Fruit fly (Drosophila melanogaster) whole organism, embryonic: ENCODE data around the gene CG17221.

Source experiments
- Bgb ChIP-seq: fragments of 200-800 bp; sonication (Bioruptor generic); IDR thresholded peaks from 2 replicates; pipeline ENCODE4 v1.3.6; 2022; ENCODE audit warnings: missing biosample characterization, missing genetic modification characterization; ENCODE audit not compliant: partially characterized antibody
- CG12769 ChIP-seq: fragments of 200-800 bp; sonication (Bioruptor generic); optimal IDR thresholded peaks from 2 replicates; lab custom pipeline; 2019; ENCODE audit warnings: missing biosample characterization, mild to moderate bottlenecking, missing genetic modification characterization, moderate library complexity
- CG15269 ChIP-seq: fragments of 200-800 bp; sonication (Bioruptor generic); optimal IDR thresholded peaks from 2 replicates; lab custom pipeline; 2018; ENCODE audit warnings: missing biosample characterization, mild to moderate bottlenecking, missing genetic modification characterization, moderate library complexity
- CG1792 ChIP-seq: fragments of 200-800 bp; sonication (Bioruptor generic); optimal IDR thresholded peaks from 2 replicates; lab custom pipeline; 2016; ENCODE audit warnings: missing biosample characterization, missing genetic modification characterization
- CG2678 ChIP-seq: fragments of 200-800 bp; sonication (Bioruptor generic); optimal IDR thresholded peaks from 3 replicates; lab custom pipeline; 2019; ENCODE audit warnings: missing biosample characterization, mild to moderate bottlenecking, missing genetic modification characterization, moderate library complexity
- CG31388 ChIP-seq: fragments of 200-800 bp; sonication (Bioruptor generic); optimal IDR thresholded peaks from 2 replicates; lab custom pipeline; 2016; ENCODE audit warnings: missing biosample characterization, missing genetic modification characterization
- CG4730 ChIP-seq: fragments of 200-800 bp; sonication (Bioruptor generic); IDR thresholded peaks from 2 replicates; pipeline ENCODE4 v1.3.6; 2022; ENCODE audit warnings: missing biosample characterization, missing genetic modification characterization
- CG6175 ChIP-seq: fragments of 200-800 bp; sonication (Bioruptor generic); IDR thresholded peaks from 3 replicates; pipeline ENCODE4 v1.3.6; 2022; ENCODE audit warnings: missing biosample characterization, missing genetic modification characterization
- CG6813 ChIP-seq: fragments of 200-800 bp; sonication (Bioruptor generic); optimal IDR thresholded peaks from 2 replicates; lab custom pipeline; 2017; ENCODE audit warnings: missing biosample characterization, missing genetic modification characterization, mild to moderate bottlenecking, moderate library complexity, missing genetic modification reagents
- CG6854 ChIP-seq: fragments of 200-800 bp; sonication (Bioruptor generic); optimal IDR thresholded peaks from 3 replicates; lab custom pipeline; 2017; ENCODE audit warnings: missing biosample characterization, mild to moderate bottlenecking, missing genetic modification characterization
- CG7839 ChIP-seq: fragments of 200-800 bp; sonication (Bioruptor generic); optimal IDR thresholded peaks from 3 replicates; lab custom pipeline; 2018; ENCODE audit warnings: missing biosample characterization, mild to moderate bottlenecking, missing genetic modification characterization, moderate library complexity
- CG8281 ChIP-seq: fragments of 200-800 bp; sonication (Bioruptor generic); optimal IDR thresholded peaks from 2 replicates; lab custom pipeline; 2018; ENCODE audit warnings: missing biosample characterization, mild to moderate bottlenecking, missing genetic modification characterization, moderate library complexity
- CoRest ChIP-seq: fragments of 200-800 bp; sonication (Bioruptor generic); optimal IDR thresholded peaks from 3 replicates; lab custom pipeline; 2018; ENCODE audit warnings: missing biosample characterization, mild to moderate bottlenecking, missing genetic modification characterization, moderate library complexity
- Dad ChIP-seq: fragments of 200-800 bp; sonication (Bioruptor generic); optimal IDR thresholded peaks from 3 replicates; lab custom pipeline; 2016; ENCODE audit warnings: missing biosample characterization, missing genetic modification characterization
- Dll ChIP-seq: fragments of 200-800 bp; sonication (Bioruptor generic); IDR thresholded peaks from 4 replicates; pipeline ENCODE4 v1.3.6; 2022; ENCODE audit warnings: missing biosample characterization, missing genetic modification characterization; ENCODE audit not compliant: partially characterized antibody
- Ets65A ChIP-seq: fragments of 200-800 bp; sonication (Bioruptor generic); peaks from one replicate; lab custom pipeline; 2016; ENCODE audit warnings: missing biosample characterization, missing genetic modification characterization
- Fer1 ChIP-seq: fragments of 200-800 bp; sonication (Bioruptor generic); optimal IDR thresholded peaks from 2 replicates; lab custom pipeline; 2017; ENCODE audit warnings: missing biosample characterization, mild to moderate bottlenecking, missing genetic modification characterization
- Gsc ChIP-seq: fragments of 200-800 bp; sonication (Bioruptor generic); IDR thresholded peaks from 2 replicates; pipeline ENCODE4 v1.3.6; 2022; ENCODE audit warnings: missing biosample characterization, missing genetic modification characterization
- Gug ChIP-seq: fragments of 200-800 bp; sonication (Bioruptor generic); IDR thresholded peaks from 4 replicates; pipeline ENCODE4 v1.3.6; 2022; ENCODE audit warnings: missing biosample characterization, missing genetic modification characterization
- HLH4C ChIP-seq: fragments of 200-800 bp; sonication (Bioruptor generic); IDR thresholded peaks from 3 replicates; pipeline ENCODE4 v1.3.6; 2022; ENCODE audit warnings: missing biosample characterization, missing genetic modification characterization; ENCODE audit not compliant: partially characterized antibody
- Hmr ChIP-seq: fragments of 200-800 bp; sonication (Bioruptor generic); optimal IDR thresholded peaks from 3 replicates; lab custom pipeline; 2017; ENCODE audit warnings: mild to moderate bottlenecking, missing biosample characterization, missing genetic modification reagents, missing genetic modification characterization
- MBD-R2 ChIP-seq: fragments of 200-800 bp; sonication (Bioruptor generic); IDR thresholded peaks from 2 replicates; pipeline ENCODE4 v1.3.6; 2022; ENCODE audit warnings: missing biosample characterization, missing genetic modification characterization
- MTF-1 ChIP-seq: fragments of 200-800 bp; sonication (Bioruptor generic); optimal IDR thresholded peaks from 2 replicates; lab custom pipeline; 2018; ENCODE audit warnings: missing biosample characterization, mild to moderate bottlenecking, missing genetic modification characterization, borderline replicate concordance
- Myb ChIP-seq: fragments of 200-800 bp; sonication (Bioruptor generic); optimal IDR thresholded peaks from 2 replicates; lab custom pipeline; 2016; ENCODE audit warnings: missing biosample characterization, missing genetic modification characterization
- Nf-YB ChIP-seq: fragments of 200-800 bp; sonication (Bioruptor generic); optimal IDR thresholded peaks from 3 replicates; lab custom pipeline; 2019; ENCODE audit warnings: missing biosample characterization, mild to moderate bottlenecking, missing genetic modification characterization, moderate library complexity
- Optix ChIP-seq: fragments of 200-800 bp; sonication (Bioruptor generic); IDR thresholded peaks from 3 replicates; pipeline ENCODE4 v1.3.6; 2022; ENCODE audit warnings: missing biosample characterization, missing genetic modification characterization
- Trl ChIP-seq, 3 experiments: fragments of >200 bp in 2 of 3; fragments of 200-800 bp in 1 of 3; sonication (Bioruptor generic) in 1 of 3; optimal IDR thresholded peaks; 2 replicates in 1 of 3; 3 replicates in 2 of 3; lab custom pipeline; 2016 to 2017; ENCODE audit warnings: missing biosample characterization in 1 of 3, missing genetic modification characterization in 1 of 3
- aop ChIP-seq: fragments of 200-800 bp; sonication (Bioruptor generic); IDR thresholded peaks from 2 replicates; pipeline ENCODE4 v1.3.6; 2022; ENCODE audit warnings: missing biosample characterization, missing genetic modification characterization
- ash1 ChIP-seq: fragments of 200-800 bp; sonication (Bioruptor generic); optimal IDR thresholded peaks from 2 replicates; lab custom pipeline; 2018; ENCODE audit warnings: missing biosample characterization, mild to moderate bottlenecking, missing genetic modification characterization
- cas ChIP-seq: fragments of 200-800 bp; sonication (Bioruptor generic); IDR thresholded peaks from 2 replicates; pipeline ENCODE4 v1.3.6; 2022; ENCODE audit warnings: missing biosample characterization, missing genetic modification characterization
- caup ChIP-seq: fragments of 200-800 bp; sonication (Bioruptor generic); optimal IDR thresholded peaks from 3 replicates; lab custom pipeline; 2017; ENCODE audit warnings: missing biosample characterization, mild to moderate bottlenecking, missing genetic modification characterization, moderate library complexity; ENCODE audit not compliant: severe bottlenecking
- ci ChIP-seq: fragments of 200-800 bp; sonication (Bioruptor generic); IDR thresholded peaks from 3 replicates; pipeline ENCODE4 v1.3.6; 2022; ENCODE audit warnings: missing biosample characterization, missing genetic modification characterization
- grn ChIP-seq: fragments of 200-800 bp; sonication (Bioruptor generic); optimal IDR thresholded peaks from 3 replicates; lab custom pipeline; 2017; ENCODE audit warnings: missing biosample characterization, missing genetic modification characterization
- gro ChIP-seq: fragments of 200-800 bp; sonication (Bioruptor generic); optimal IDR thresholded peaks from 2 replicates; lab custom pipeline; 2016; ENCODE audit warnings: missing biosample characterization, missing genetic modification characterization
- her ChIP-seq: fragments of 200-800 bp; sonication (Bioruptor generic); optimal IDR thresholded peaks from 2 replicates; lab custom pipeline; 2016; ENCODE audit warnings: missing biosample characterization, missing genetic modification characterization
- hkb ChIP-seq, 2 experiments: fragments of 200-800 bp in 1 of 2; fragments of >200 bp in 1 of 2; sonication (Bioruptor generic) in 1 of 2; IDR thresholded peaks in 1 of 2; optimal IDR thresholded peaks in 1 of 2; 2 replicates each; pipeline versions ENCODE4 v1.3.6 to Lab custom; 2017 to 2022; ENCODE audit warnings: missing biosample characterization in 1 of 2, missing genetic modification characterization in 1 of 2
- inv ChIP-seq: fragments of 200-800 bp; sonication (Bioruptor generic); IDR thresholded peaks from 2 replicates; pipeline ENCODE4 v1.3.6; 2022; ENCODE audit warnings: missing biosample characterization, missing genetic modification characterization; ENCODE audit not compliant: partially characterized antibody
- klu ChIP-seq: fragments of 200-800 bp; sonication (Bioruptor generic); IDR thresholded peaks from 2 replicates; pipeline ENCODE4 v1.3.6; 2022; ENCODE audit warnings: missing biosample characterization, missing genetic modification characterization
- nom ChIP-seq: fragments of 200-800 bp; sonication (Bioruptor generic); optimal IDR thresholded peaks from 2 replicates; lab custom pipeline; 2017; ENCODE audit warnings: missing biosample characterization, missing genetic modification characterization, mild to moderate bottlenecking, moderate library complexity, missing genetic modification reagents
- otp ChIP-seq: fragments of 200-800 bp; sonication (Bioruptor generic); IDR thresholded peaks from 3 replicates; pipeline ENCODE4, ENCODE4 v1.3.6; 2022; ENCODE audit warnings: missing biosample characterization, missing genetic modification characterization
- slbo ChIP-seq: fragments of 200-800 bp; sonication (Bioruptor generic); IDR thresholded peaks from 2 replicates; pipeline ENCODE4 v1.3.6; 2022; ENCODE audit warnings: missing biosample characterization, missing genetic modification characterization
- tgo ChIP-seq: fragments of 200-800 bp; sonication (Bioruptor generic); IDR thresholded peaks from 3 replicates; pipeline ENCODE4 v1.3.6; 2022; ENCODE audit warnings: missing biosample characterization, missing genetic modification characterization
- tin ChIP-seq: fragments of 200-800 bp; sonication (Bioruptor generic); optimal IDR thresholded peaks from 3 replicates; lab custom pipeline; 2016; ENCODE audit warnings: missing biosample characterization, missing genetic modification characterization
- tna ChIP-seq: fragments of 200-800 bp; sonication (Bioruptor generic); IDR thresholded peaks from 2 replicates; pipeline ENCODE4 v1.3.6; 2022; ENCODE audit warnings: missing biosample characterization, missing genetic modification characterization; ENCODE audit not compliant: partially characterized antibody
- ttk ChIP-seq: fragments of 200-800 bp; sonication (Bioruptor generic); IDR thresholded peaks from 2 replicates; pipeline ENCODE4 v2.1.2; 2022; ENCODE audit warnings: missing biosample characterization, missing genetic modification characterization
- tup ChIP-seq: fragments of 200-800 bp; sonication (Bioruptor generic); optimal IDR thresholded peaks from 2 replicates; lab custom pipeline; 2016; ENCODE audit warnings: missing biosample characterization, mild to moderate bottlenecking, missing genetic modification characterization, moderate library complexity
- vvl ChIP-seq: fragments of 200-800 bp; sonication (Bioruptor generic); IDR thresholded peaks from 2 replicates; pipeline ENCODE4 v1.3.6; 2022; ENCODE audit warnings: missing biosample characterization, missing genetic modification characterization
- wdn ChIP-seq: fragments of 200-800 bp; sonication (Bioruptor generic); IDR thresholded peaks from 2 replicates; pipeline ENCODE4 v1.3.6; 2022; ENCODE audit warnings: missing biosample characterization, missing genetic modification characterization
- zfh1 ChIP-seq: fragments of 200-800 bp; sonication (Bioruptor generic); IDR thresholded peaks from 3 replicates; pipeline ENCODE4 v1.3.6; 2022; ENCODE audit warnings: missing biosample characterization, missing genetic modification characterization

The CG17221 gene

dm6 chr2L:3056448-3056790 lies 16.6 kb downstream of the CG17221 start, which contains the start of gene FASN1 (continued):
- TF ChIP-seq CoRest (tag; lab: Kevin White, UChicago) = no peak
- no peak; the same call in 1 of the 2 replicates for TF ChIP-seq slbo (GFP tag; lab: Robert Waterston, UW)
- no peak for TF ChIP-seq HLH4C
- no peak for TF ChIP-seq cas (GFP tag; lab: Robert Waterston, UW)
- TF ChIP-seq Myb (GFP tag; lab: Kevin White, UChicago) = peak; percentile 31
- TF ChIP-seq ttk (GFP tag; lab: Robert Waterston, UW) = no peak
- TF ChIP-seq caup (GFP tag; lab: Kevin White, UChicago) = peak; percentile 46
- TF ChIP-seq aop (GFP tag; lab: Robert Waterston, UW) = 0 out of 2 replicates have a peak, but pooled peaks have one; percentile 3
- TF ChIP-seq ash1 (GFP tag; lab: Kevin White, UChicago) = peak; percentile 7
- peak; percentile 46 for TF ChIP-seq CG6813 (GFP tag; lab: Kevin White, UChicago)
- TF ChIP-seq Gsc (GFP tag; lab: Robert Waterston, UW) = no peak
- peak; percentile 29; the same call in 1 of the 2 replicates for TF ChIP-seq CG4730 (GFP tag; lab: Robert Waterston, UW)
- TF ChIP-seq CG1792 = no peak
- TF ChIP-seq Dad = peak; percentile 0
- TF ChIP-seq klu (GFP tag; lab: Robert Waterston, UW) = no peak
- TF ChIP-seq Nf-YB (GFP tag; lab: Kevin White, UChicago) = no peak
- TF ChIP-seq vvl (GFP tag; lab: Robert Waterston, UW) = no peak; the same call in none of the 2 replicates
- peak; percentile 70; the same call in 2 of the 4 replicates for TF ChIP-seq Gug (GFP tag; lab: Robert Waterston, UW)
- TF ChIP-seq gro (GFP tag; lab: Kevin White, UChicago) = peak; percentile 59
- peak; percentile 20 for TF ChIP-seq CG15269 (tag; lab: Kevin White, UChicago)
- TF ChIP-seq ci (GFP tag; lab: Robert Waterston, UW) = peak; percentile 73
- TF ChIP-seq CG31388 (GFP tag; lab: Kevin White, UChicago) = no peak
- peak; percentile 61 for TF ChIP-seq nom (GFP tag; lab: Kevin White, UChicago)
- no peak for TF ChIP-seq tin
- TF ChIP-seq MTF-1 (GFP tag; lab: Kevin White, UChicago) = peak; percentile 25
- peak; percentile 34; the same call in 1 of the 3 replicates for TF ChIP-seq zfh1 (GFP tag; lab: Robert Waterston, UW)
- 0 out of 3 replicates have a peak, but pooled peaks have one; percentile 20 for TF ChIP-seq otp (GFP tag; lab: Robert Waterston, UW)
- TF ChIP-seq grn (GFP tag; lab: Kevin White, UChicago) = no peak
- no peak for TF ChIP-seq Optix (GFP tag; lab: Robert Waterston, UW)
- TF ChIP-seq hkb (optimal IDR thresholded peaks at IDR 0.05; lab: Kevin White, UChicago) = no peak
- peak; percentile 50; the same call in 1 of the 2 replicates for TF ChIP-seq hkb (GFP tag; IDR thresholded peaks at IDR 0.05; lab: Robert Waterston, UW)
- peak; percentile 4 for TF ChIP-seq CG6854 (GFP tag; lab: Kevin White, UChicago)
- TF ChIP-seq CG6175 (GFP tag; lab: Robert Waterston, UW) = 0 out of 3 replicates have a peak, but pooled peaks have one; percentile 25
- TF ChIP-seq tgo (GFP tag; lab: Robert Waterston, UW) = peak; percentile 39; the same call in 1 of the 3 replicates
- TF ChIP-seq inv (GFP tag; lab: Robert Waterston, UW) = peak; percentile 25; the same call in 1 of the 2 replicates
- peak; percentile 17 for TF ChIP-seq CG2678
- TF ChIP-seq CG7839 (tag; lab: Kevin White, UChicago) = no peak
- TF ChIP-seq Fer1 (GFP tag; lab: Kevin White, UChicago) = peak; percentile 19
- peak; percentile 85 for TF ChIP-seq Ets65A
- TF ChIP-seq CG8281 (tag; lab: Kevin White, UChicago) = no peak
- TF ChIP-seq Trl (optimal IDR thresholded peaks at IDR 0.05; lab: Kevin White, UChicago) = peak; percentile 63 to 70
- TF ChIP-seq Trl (GFP tag; optimal IDR thresholded peaks at IDR 0.05; lab: Kevin White, UChicago) = no peak
- TF ChIP-seq her (GFP tag; lab: Kevin White, UChicago) = peak; percentile 1
- peak; percentile 45; the same call in 1 of the 2 replicates for TF ChIP-seq tna (GFP tag; lab: Robert Waterston, UW)
- TF ChIP-seq tup (GFP tag; lab: Kevin White, UChicago) = no peak
- TF ChIP-seq Hmr (GFP tag; lab: Kevin White, UChicago) = peak; percentile 30
- TF ChIP-seq wdn = no peak
- TF ChIP-seq Dll (GFP tag; lab: Robert Waterston, UW) = no peak
- TF ChIP-seq MBD-R2 (GFP tag; lab: Robert Waterston, UW) = peak; percentile 31; the same call in 1 of the 2 replicates
- peak; percentile 61; the same call in 1 of the 2 replicates for TF ChIP-seq Bgb
- no peak for TF ChIP-seq CG12769 (tag; lab: Kevin White, UChicago)
